Worm (Caenorhabditis elegans): Measurements from ENCODE around the gene F20D12.7.

F20D12.7 gene

ce11 chrIV:7940919-7941318 lies 2.2 kb upstream of the F20D12.7 start, which contains the start of gene exc-9:
Gene exc-9, minus strand, starts transcription at chrIV:7941019.
- TF ChIP-seq ttx-3 (tag; optimal IDR thresholded peaks at IDR 0.05) (no peak), ceh-22 (tag; optimal IDR thresholded peaks at IDR 0.05) (no peak), lin-11 (tag; optimal IDR thresholded peaks at IDR 0.05) (no peak), F13H6.1 (tag; optimal IDR thresholded peaks at IDR 0.05) (no peak), mec-3 (tag; optimal IDR thresholded peaks at IDR 0.05; ENCODE audit: borderline replicate concordance) (no peak), fax-1 (tag; optimal IDR thresholded peaks at IDR 0.05) (no peak), pag-3 (tag; optimal IDR thresholded peaks at IDR 0.05; ENCODE audit: borderline replicate concordance) (no peak), pax-1 (tag; optimal IDR thresholded peaks at IDR 0.05) (no peak), ceh-24 (tag; optimal IDR thresholded peaks at IDR 0.05) (no peak), ref-2 (tag; optimal IDR thresholded peaks at IDR 0.05) (no peak), sdc-2 (tag; optimal IDR thresholded peaks at IDR 0.05) (no peak), hlh-13 (GFP tag; optimal IDR thresholded peaks at IDR 0.05) (no peak), ceh-6 (GFP tag; optimal IDR thresholded peaks at IDR 0.05) (no peak), ceh-48 (tag; optimal IDR thresholded peaks at IDR 0.05) (no peak), hlh-15 (tag; optimal IDR thresholded peaks at IDR 0.05) (no peak), zip-5 (tag; optimal IDR thresholded peaks at IDR 0.05) (no peak), Y22D7AL.16 (tag; optimal IDR thresholded peaks at IDR 0.05) (no peak), ama-1 (optimal IDR thresholded peaks at IDR 0.05) (no peak), tbx-2 (tag; optimal IDR thresholded peaks at IDR 0.05) (no peak), fkh-6 (tag; optimal IDR thresholded peaks at IDR 0.05) (no peak)

- TF ChIP-seq T23F11.4 (GFP tag; optimal IDR thresholded peaks at IDR 0.05): no peak
- TF ChIP-seq K02D7.2 (tag; optimal IDR thresholded peaks at IDR 0.05): no peak
- TF ChIP-seq lin-11 (tag; optimal IDR thresholded peaks at IDR 0.05): no peak
- TF ChIP-seq ceh-24 (tag; optimal IDR thresholded peaks at IDR 0.05): no peak
- TF ChIP-seq nhr-11 (tag; optimal IDR thresholded peaks at IDR 0.05): no peak
- TF ChIP-seq hlh-8 (tag; optimal IDR thresholded peaks at IDR 0.05): no peak
- no peak for TF ChIP-seq nfya-1 (tag; optimal IDR thresholded peaks at IDR 0.05)
- TF ChIP-seq Y22D7AL.16 (tag; optimal IDR thresholded peaks at IDR 0.05): no peak
- TF ChIP-seq unc-42 (tag; optimal IDR thresholded peaks at IDR 0.05): no peak
- TF ChIP-seq ceh-48 (tag; optimal IDR thresholded peaks at IDR 0.05): no peak
- TF ChIP-seq nhr-232 (tag; optimal IDR thresholded peaks at IDR 0.05): no peak
Observed at ce11 chrIV:7933733-7934132, 5.0 kb downstream of the F20D12.7 start, which contains the start of gene bbs-2. Gene bbs-2, plus strand, starts transcription at chrIV:7934033.

- no peak for TF ChIP-seq unc-55 (GFP tag; optimal IDR thresholded peaks at IDR 0.05)
- TF ChIP-seq eyg-1 (tag; optimal IDR thresholded peaks at IDR 0.05): no peak
- TF ChIP-seq F13H6.1 (tag; optimal IDR thresholded peaks at IDR 0.05): no peak
Observed at ce11 chrIV:7931873-7932272, 6.9 kb downstream of the F20D12.7 start.

- no peak for TF ChIP-seq hlh-6 (tag; optimal IDR thresholded peaks at IDR 0.05)
Observed at ce11 chrIV:7927852-7928251, 10.9 kb downstream of the F20D12.7 start, which contains the start of gene gcy-8. Gene gcy-8, plus strand, starts transcription at chrIV:7928152.

ce11 chrIV:7927218-7927617 lies 11.5 kb downstream of the F20D12.7 start, which contains the start of gene C49H3.12:
Gene C49H3.12, minus strand, starts transcription at chrIV:7927318.
- TF ChIP-seq sox-2 (GFP tag; IDR thresholded peaks at IDR 0.05) (no peak), pha-2 (tag; optimal IDR thresholded peaks at IDR 0.05) (no peak), npax-4 (tag; optimal IDR thresholded peaks at IDR 0.05) (no peak), K02D7.2 (tag; optimal IDR thresholded peaks at IDR 0.05) (no peak), pag-3 (tag; optimal IDR thresholded peaks at IDR 0.05; ENCODE audit: borderline replicate concordance) (no peak), C08G9.2 (tag; optimal IDR thresholded peaks at IDR 0.05) (no peak), che-1 (tag; optimal IDR thresholded peaks at IDR 0.05) (no peak), lin-11 (tag; optimal IDR thresholded peaks at IDR 0.05) (no peak), hlh-15 (tag; optimal IDR thresholded peaks at IDR 0.05) (no peak), F13H6.1 (tag; optimal IDR thresholded peaks at IDR 0.05) (no peak), tbx-2 (tag; optimal IDR thresholded peaks at IDR 0.05) (no peak), sdc-2 (tag; optimal IDR thresholded peaks at IDR 0.05) (no peak), ceh-18 (tag; optimal IDR thresholded peaks at IDR 0.05) (no peak), rnt-1 (tag; optimal IDR thresholded peaks at IDR 0.05) (no peak), gmeb-2 (tag; optimal IDR thresholded peaks at IDR 0.05) (no peak), pqm-1 (tag; optimal IDR thresholded peaks at IDR 0.05) (no peak)

Measured in whole organism, late embryonic.